Fruit fly (Drosophila melanogaster): ENCODE measurements around the gene Reepl1.

Reepl1 gene

dm6 chrX:11615652-11616495 is 43.4 kb downstream of the Reepl1 start, which contains the start of the genes RPA3 and Met:
Gene RPA3 (minus strand): TSS chrX:11615840.
Gene Met (plus strand): TSS chrX:11616124.
- TF ChIP-seq bab1 (GFP tag; optimal IDR thresholded peaks at IDR 0.05) (peak; percentile 18), CG11617 (GFP tag; optimal IDR thresholded peaks at IDR 0.05) (no peak), tj (GFP tag; optimal IDR thresholded peaks at IDR 0.05) (peak; percentile 84), Mnt (GFP tag; optimal IDR thresholded peaks at IDR 0.05) (peak; percentile 17)

dm6 chrX:11616496-11616952 is 44.0 kb downstream of the Reepl1 start:
- TF ChIP-seq pad (GFP tag; optimal IDR thresholded peaks at IDR 0.05) (peak; percentile 54), cnc (optimal IDR thresholded peaks at IDR 0.05) (no peak)

dm6 chrX:11619617-11620016 is 47.1 kb downstream of the Reepl1 start:
- TF ChIP-seq Hr96 (GFP tag; optimal IDR thresholded peaks at IDR 0.05), result no peak
- peak; percentile 60 for TF ChIP-seq cic (GFP tag; optimal IDR thresholded peaks at IDR 0.05)

dm6 chrX:11620527-11620926 is 48.0 kb downstream of the Reepl1 start:
- TF ChIP-seq cic (GFP tag; optimal IDR thresholded peaks at IDR 0.05), result peak; percentile 31
- TF ChIP-seq bab1 (GFP tag; optimal IDR thresholded peaks at IDR 0.05), result no peak

dm6 chrX:11621315-11621865 is 48.9 kb downstream of the Reepl1 start:
- peak; percentile 56 for TF ChIP-seq pad (GFP tag; optimal IDR thresholded peaks at IDR 0.05)
- TF ChIP-seq tj (GFP tag; optimal IDR thresholded peaks at IDR 0.05), result no peak
- peak; percentile 84 for TF ChIP-seq kay (GFP tag; ENCODE audit: borderline replicate concordance)

- peak; percentile 71 for TF ChIP-seq Mnt (GFP tag; optimal IDR thresholded peaks at IDR 0.05)
- TF ChIP-seq tj (GFP tag; optimal IDR thresholded peaks at IDR 0.05), result peak; percentile 78
- peak; percentile 41 for TF ChIP-seq CG7101 (tag; optimal IDR thresholded peaks at IDR 0.05)
- TF ChIP-seq cnc (optimal IDR thresholded peaks at IDR 0.05), result no peak
- peak; percentile 29 for TF ChIP-seq cic (GFP tag; optimal IDR thresholded peaks at IDR 0.05)
- TF ChIP-seq toe (GFP tag; optimal IDR thresholded peaks at IDR 0.05), result no peak
- peak; percentile 10 for TF ChIP-seq CG11617 (GFP tag; optimal IDR thresholded peaks at IDR 0.05)
- no peak for TF ChIP-seq CG5204 (GFP tag; optimal IDR thresholded peaks at IDR 0.05)
- TF ChIP-seq Hr96 (GFP tag; optimal IDR thresholded peaks at IDR 0.05), result no peak
- TF ChIP-seq Crg-1 (GFP tag; optimal IDR thresholded peaks at IDR 0.05), result peak; percentile 21
- TF ChIP-seq CG7045 (GFP tag; optimal IDR thresholded peaks at IDR 0.05), result no peak
- peak; percentile 40 for TF ChIP-seq ovo (GFP tag; optimal IDR thresholded peaks at IDR 0.05)
- no peak for TF ChIP-seq CG14711 (tag; optimal IDR thresholded peaks at IDR 0.05)
- peak; percentile 61 for TF ChIP-seq bab1 (GFP tag; optimal IDR thresholded peaks at IDR 0.05)
- no peak for TF ChIP-seq kay (GFP tag; ENCODE audit: borderline replicate concordance)
- no peak for TF ChIP-seq Clk (GFP tag; optimal IDR thresholded peaks at IDR 0.05)
- no peak for TF ChIP-seq CG33017 (tag; optimal IDR thresholded peaks at IDR 0.05)
- TF ChIP-seq CG12768 (GFP tag; optimal IDR thresholded peaks at IDR 0.05), result peak; percentile 53
- TF ChIP-seq pad (GFP tag; optimal IDR thresholded peaks at IDR 0.05), result no peak
- TF ChIP-seq CG1620 (GFP tag; optimal IDR thresholded peaks at IDR 0.05), result no peak
Measured at dm6 chrX:11621866-11622648, 49.5 kb downstream of the Reepl1 start, which contains the start of gene Ptp10D. Gene Ptp10D (plus strand): TSS chrX:11622015.

dm6 chrX:11622649-11623425 is 50.3 kb downstream of the Reepl1 start:
- TF ChIP-seq Clk (GFP tag; optimal IDR thresholded peaks at IDR 0.05), result no peak
- peak; percentile 79 for TF ChIP-seq CG7101 (tag; optimal IDR thresholded peaks at IDR 0.05)
- TF ChIP-seq CG5204 (GFP tag; optimal IDR thresholded peaks at IDR 0.05), result peak; percentile 37
- TF ChIP-seq tj (GFP tag; optimal IDR thresholded peaks at IDR 0.05), result peak; percentile 97
- TF ChIP-seq cnc (optimal IDR thresholded peaks at IDR 0.05), result no peak
- TF ChIP-seq Mnt (GFP tag; optimal IDR thresholded peaks at IDR 0.05), result peak; percentile 50
- TF ChIP-seq CG14711 (tag; optimal IDR thresholded peaks at IDR 0.05), result peak; percentile 87
- peak; percentile 52 for TF ChIP-seq CG33017 (tag; optimal IDR thresholded peaks at IDR 0.05)
- no peak for TF ChIP-seq CG12768 (GFP tag; optimal IDR thresholded peaks at IDR 0.05)
- peak; percentile 66 for TF ChIP-seq kay (GFP tag; ENCODE audit: borderline replicate concordance)
- peak; percentile 75 for TF ChIP-seq CG1620 (GFP tag; optimal IDR thresholded peaks at IDR 0.05)
- TF ChIP-seq cic (GFP tag; optimal IDR thresholded peaks at IDR 0.05), result no peak
- TF ChIP-seq CG11617 (GFP tag; optimal IDR thresholded peaks at IDR 0.05), result peak; percentile 44
- no peak for TF ChIP-seq Hr96 (GFP tag; optimal IDR thresholded peaks at IDR 0.05)
- peak; percentile 31 for TF ChIP-seq CG7045 (GFP tag; optimal IDR thresholded peaks at IDR 0.05)
- TF ChIP-seq ovo (GFP tag; optimal IDR thresholded peaks at IDR 0.05), result no peak
- TF ChIP-seq pad (GFP tag; optimal IDR thresholded peaks at IDR 0.05), result peak; percentile 78
- TF ChIP-seq toe (GFP tag; optimal IDR thresholded peaks at IDR 0.05), result no peak
- peak; percentile 67 for TF ChIP-seq Crg-1 (GFP tag; optimal IDR thresholded peaks at IDR 0.05)
- TF ChIP-seq bab1 (GFP tag; optimal IDR thresholded peaks at IDR 0.05), result peak; percentile 94
